Worm (Caenorhabditis elegans): ENCODE measurements around the gene hdl-2.

The hdl-2 gene

DNA sequence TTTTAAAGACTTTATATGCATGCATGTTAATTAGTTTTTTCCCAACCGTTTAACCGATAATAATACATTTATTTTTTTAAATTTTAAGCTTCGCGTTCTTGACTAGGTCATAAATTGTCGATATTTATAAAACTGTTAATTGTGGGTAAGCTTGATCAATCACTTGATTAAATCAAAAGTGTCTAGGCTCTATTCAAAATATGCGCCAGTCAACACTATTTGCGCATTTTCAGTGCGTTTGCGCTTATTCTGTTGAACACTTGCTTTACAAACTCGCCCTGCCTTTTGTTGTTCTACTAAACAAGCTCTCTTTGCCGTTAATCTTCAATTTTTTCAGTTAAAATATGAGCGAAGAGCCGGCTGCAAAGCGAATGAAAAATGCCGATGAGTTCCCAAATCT is 17.2 kb downstream of the hdl-2 start, which contains the start of gene spr-2 (continued):
- TF ChIP-seq ekl-4 (GFP tag; IDR thresholded peaks at IDR 0.05) (0 out of 2 replicates have a peak, but pooled peaks have one; percentile 13), nfyb-1 (GFP tag; IDR thresholded peaks at IDR 0.05) (peak; percentile 54; the same call in 1 of the 2 replicates), ZK185.1 (tag; optimal IDR thresholded peaks at IDR 0.05; ENCODE audit: poor library complexity, severe bottlenecking) (peak; percentile 44), fkh-3 (tag; optimal IDR thresholded peaks at IDR 0.05) (no peak), mcd-1 (GFP tag; IDR thresholded peaks at IDR 0.05) (peak; percentile 53; the same call in 1 of the 2 replicates), madf-6 (GFP tag; IDR thresholded peaks at IDR 0.05) (peak; percentile 36; the same call in 1 of the 2 replicates), attf-3 (GFP tag; conservative IDR thresholded peaks at IDR 0.05) (peak; percentile 58), unc-130 (GFP tag; optimal IDR thresholded peaks at IDR 0.05) (no peak), pbrm-1 (GFP tag; IDR thresholded peaks at IDR 0.05) (0 out of 2 replicates have a peak, but pooled peaks have one; percentile 9), efl-1 (GFP tag; optimal IDR thresholded peaks at IDR 0.05) (peak; percentile 30), hlh-26 (GFP tag; conservative IDR thresholded peaks at IDR 0.05) (no peak), repo-1 (tag; optimal IDR thresholded peaks at IDR 0.05) (peak; percentile 30), ceh-27 (GFP tag; optimal IDR thresholded peaks at IDR 0.05) (peak; percentile 44), Y53F4B.3 (GFP tag; IDR thresholded peaks at IDR 0.05) (no peak), snpc-4 (GFP tag; optimal IDR thresholded peaks at IDR 0.05) (no peak), snpc-4 (tag; optimal IDR thresholded peaks at IDR 0.05) (peak; percentile 34 to 68 (median 43)), atf-7 (tag; optimal IDR thresholded peaks at IDR 0.05) (peak; percentile 14), nhr-80 (tag; optimal IDR thresholded peaks at IDR 0.05) (peak; percentile 52), F23B12.7 (tag; optimal IDR thresholded peaks at IDR 0.05; ENCODE audit: insufficient read depth) (no peak), F52B5.7 (tag; optimal IDR thresholded peaks at IDR 0.05) (no peak), lsl-1 (GFP tag; optimal IDR thresholded peaks at IDR 0.05) (peak; percentile 42), F39B2.1 (GFP tag; IDR thresholded peaks at IDR 0.05) (no peak), dox-1 (GFP tag; IDR thresholded peaks at IDR 0.05) (peak; percentile 55)

DNA sequence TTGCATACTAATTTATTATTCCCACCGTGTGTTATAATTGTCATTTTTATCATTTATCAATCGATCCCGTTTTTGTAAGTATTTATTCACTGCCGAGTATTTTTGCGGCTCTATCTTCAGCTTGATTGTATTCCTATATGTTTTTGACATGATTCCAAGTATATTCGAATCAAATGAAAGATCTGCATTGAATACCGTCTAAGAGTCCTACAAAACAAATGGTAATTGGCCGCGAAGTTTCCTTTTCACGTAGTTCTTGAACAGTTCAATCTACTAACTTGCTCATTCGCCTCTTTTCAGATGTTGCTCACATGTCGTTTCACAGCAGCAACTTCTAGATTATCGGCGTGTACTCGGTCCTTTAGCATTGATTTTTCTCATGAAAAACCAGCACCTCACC is 18.6 kb downstream of the hdl-2 start, which contains the start of gene C27B7.2:
C27B7.2 (plus strand) TSS at position 301 of the 400 bp plus-strand sequence.
- TF ChIP-seq F55B11.4 (tag; optimal IDR thresholded peaks at IDR 0.05; ENCODE audit: borderline replicate concordance, insufficient read depth) (no peak), ztf-26 (tag; optimal IDR thresholded peaks at IDR 0.05) (no peak), egrh-3 (GFP tag; IDR thresholded peaks at IDR 0.05) (no peak), madf-6 (GFP tag; IDR thresholded peaks at IDR 0.05) (peak; percentile 29; the same call in 1 of the 2 replicates), lin-26 (GFP tag; IDR thresholded peaks at IDR 0.05) (0 out of 2 replicates have a peak, but pooled peaks have one; percentile 9), Y95B8A.8 (GFP tag; IDR thresholded peaks at IDR 0.05) (0 out of 2 replicates have a peak, but pooled peaks have one; percentile 21), ztf-6 (GFP tag; IDR thresholded peaks at IDR 0.05) (no peak), mxl-1 (tag; optimal IDR thresholded peaks at IDR 0.05) (no peak), nfya-1 (tag; optimal IDR thresholded peaks at IDR 0.05; ENCODE audit: borderline replicate concordance, insufficient read depth) (no peak), Y79H2A.3 (GFP tag; conservative IDR thresholded peaks at IDR 0.05) (no peak), snpc-3.4 (tag; optimal IDR thresholded peaks at IDR 0.05) (no peak), madf-8 (GFP tag; conservative IDR thresholded peaks at IDR 0.05) (no peak), attf-6 (GFP tag; IDR thresholded peaks at IDR 0.05) (no peak), F22D6.2 (tag; optimal IDR thresholded peaks at IDR 0.05) (no peak), sptf-2 (GFP tag; optimal IDR thresholded peaks at IDR 0.05) (no peak), let-526 (GFP tag; IDR thresholded peaks at IDR 0.05) (no peak), rcor-1 (GFP tag; IDR thresholded peaks at IDR 0.05) (no peak), gei-17 (GFP tag; optimal IDR thresholded peaks at IDR 0.05) (no peak)

All from whole organism, young adult.